Fruit fly (Drosophila melanogaster) whole organism, embryonic: ENCODE measurements around the gene CG2247.

Experiments used
- CG12219 ChIP-seq: fragments of 200-800 bp; sonication (Bioruptor generic); optimal IDR thresholded peaks from 3 replicates; lab custom pipeline; 2018; ENCODE audit warnings: missing biosample characterization, mild to moderate bottlenecking, missing genetic modification characterization
- CG12391 ChIP-seq: fragments of 200-800 bp; sonication (Bioruptor generic); optimal IDR thresholded peaks from 3 replicates; lab custom pipeline; 2018; ENCODE audit warnings: missing biosample characterization, mild to moderate bottlenecking, missing genetic modification characterization, moderate library complexity
- CG14014 ChIP-seq: fragments of 200-800 bp; sonication (Bioruptor generic); IDR thresholded peaks from 2 replicates; pipeline ENCODE4 v1.3.6; 2022; ENCODE audit warnings: missing biosample characterization, missing genetic modification characterization
- CG14050 ChIP-seq: fragments of 200-800 bp; sonication (Bioruptor generic); IDR thresholded peaks from 3 replicates; pipeline ENCODE4 v1.3.6; 2022; ENCODE audit warnings: missing biosample characterization, missing genetic modification characterization
- CG15601 ChIP-seq: fragments of 200-800 bp; sonication (Bioruptor generic); optimal IDR thresholded peaks from 3 replicates; lab custom pipeline; 2019; ENCODE audit warnings: missing biosample characterization, mild to moderate bottlenecking, missing genetic modification characterization, moderate library complexity
- CG16815 ChIP-seq: fragments of 200-800 bp; sonication (Bioruptor generic); optimal IDR thresholded peaks from 3 replicates; lab custom pipeline; 2017; ENCODE audit warnings: missing biosample characterization, mild to moderate bottlenecking, missing genetic modification characterization
- CG2712 ChIP-seq: fragments of 200-800 bp; optimal IDR thresholded peaks from 3 replicates; lab custom pipeline; 2019; ENCODE audit warnings: missing biosample characterization, mild to moderate bottlenecking, missing genetic modification characterization, moderate library complexity
- CG3726 ChIP-seq: fragments of 200-800 bp; sonication (Bioruptor generic); IDR thresholded peaks from 3 replicates; pipeline ENCODE4, ENCODE4 v1.3.6; 2022; ENCODE audit warnings: missing biosample characterization, missing genetic modification characterization
- CG3995 ChIP-seq: fragments of 200-800 bp; sonication (Bioruptor generic); optimal IDR thresholded peaks from 3 replicates; lab custom pipeline; 2016; ENCODE audit warnings: missing biosample characterization, missing genetic modification characterization
- CG4282 ChIP-seq: fragments of 200-800 bp; sonication (Bioruptor generic); optimal IDR thresholded peaks from 2 replicates; lab custom pipeline; 2016; ENCODE audit warnings: missing biosample characterization, missing genetic modification characterization
- CG4730 ChIP-seq: fragments of 200-800 bp; sonication (Bioruptor generic); IDR thresholded peaks from 2 replicates; pipeline ENCODE4 v1.3.6; 2022; ENCODE audit warnings: missing biosample characterization, missing genetic modification characterization
- CG7987 ChIP-seq: fragments of 200-800 bp; sonication (Bioruptor generic); optimal IDR thresholded peaks from 2 replicates; lab custom pipeline; 2018; ENCODE audit warnings: missing biosample characterization, mild to moderate bottlenecking, missing genetic modification characterization, moderate library complexity
- CG8765 ChIP-seq: fragments of 200-800 bp; sonication (Bioruptor generic); IDR thresholded peaks from 2 replicates; pipeline ENCODE4 v1.3.6; 2022; ENCODE audit warnings: missing biosample characterization, missing genetic modification characterization
- CG9932 ChIP-seq: fragments of 200-800 bp; sonication (Bioruptor generic); IDR thresholded peaks from 2 replicates; pipeline ENCODE4 v1.3.6; 2022; ENCODE audit warnings: missing biosample characterization, missing genetic modification characterization
- CHES-1-like ChIP-seq: fragments of 200-800 bp; sonication (Bioruptor generic); optimal IDR thresholded peaks from 2 replicates; lab custom pipeline; 2016; ENCODE audit warnings: missing biosample characterization, missing genetic modification characterization
- Dp ChIP-seq: fragments of 200-800 bp; sonication (Bioruptor generic); optimal IDR thresholded peaks from 2 replicates; lab custom pipeline; 2018; ENCODE audit warnings: missing biosample characterization, mild to moderate bottlenecking, missing genetic modification characterization, moderate library complexity
- Gug ChIP-seq: fragments of 200-800 bp; sonication (Bioruptor generic); IDR thresholded peaks from 4 replicates; pipeline ENCODE4 v1.3.6; 2022; ENCODE audit warnings: missing biosample characterization, missing genetic modification characterization
- Hsf ChIP-seq: fragments of 200-800 bp; sonication (Bioruptor generic); optimal IDR thresholded peaks from 3 replicates; lab custom pipeline; 2016; ENCODE audit warnings: missing biosample characterization, missing genetic modification characterization
- Lim3 ChIP-seq: fragments of 200-800 bp; sonication (Bioruptor generic); IDR thresholded peaks from 2 replicates; pipeline ENCODE4 v1.3.6; 2022; ENCODE audit warnings: missing biosample characterization, missing genetic modification characterization
- NC2α ChIP-seq: fragments of 200-800 bp; sonication (Bioruptor generic); optimal IDR thresholded peaks from 2 replicates; lab custom pipeline; 2016; ENCODE audit warnings: missing biosample characterization, missing genetic modification characterization
- Neu2 ChIP-seq: fragments of 200-800 bp; sonication (Bioruptor generic); optimal IDR thresholded peaks from 3 replicates; lab custom pipeline; 2016; ENCODE audit warnings: missing biosample characterization, missing genetic modification characterization, borderline replicate concordance
- Taf1 ChIP-seq: fragments of 200-800 bp; sonication (Bioruptor generic); IDR thresholded peaks from 2 replicates; pipeline ENCODE4 v1.3.6; 2022; ENCODE audit warnings: missing biosample characterization, missing genetic modification characterization
- al ChIP-seq: fragments of 200-800 bp; sonication (Bioruptor generic); IDR thresholded peaks from 2 replicates; pipeline ENCODE4 v1.3.6; 2022; ENCODE audit warnings: missing biosample characterization, missing genetic modification characterization
- cad ChIP-seq: fragments of >200 bp; optimal IDR thresholded peaks from 2 replicates; lab custom pipeline; 2017; ENCODE audit warnings: missing biosample characterization, missing genetic modification characterization
- chif ChIP-seq, 2 experiments: fragments of 200-800 bp; sonication (Bioruptor generic); optimal IDR thresholded peaks; 3 replicates each; lab custom pipeline; 2016; ENCODE audit warnings: missing biosample characterization in 2 of 2, missing genetic modification characterization in 2 of 2
- crol ChIP-seq: fragments of 200-800 bp; sonication (Bioruptor generic); IDR thresholded peaks from 2 replicates; pipeline ENCODE4 v1.3.6; 2022; ENCODE audit warnings: missing biosample characterization, missing genetic modification characterization
- crp ChIP-seq, 2 experiments: fragments of 200-800 bp; sonication (Bioruptor generic); optimal IDR thresholded peaks; 2 replicates in 1 of 2; 3 replicates in 1 of 2; lab custom pipeline; 2017; ENCODE audit warnings: missing biosample characterization in 2 of 2, missing genetic modification characterization in 2 of 2, mild to moderate bottlenecking in 1 of 2, moderate library complexity in 1 of 2
- cwo ChIP-seq: fragments of 200-800 bp; sonication (Bioruptor generic); optimal IDR thresholded peaks from 3 replicates; lab custom pipeline; 2017; ENCODE audit warnings: missing biosample characterization, missing genetic modification characterization, mild to moderate bottlenecking, moderate library complexity, missing genetic modification reagents
- danr ChIP-seq: fragments of 200-800 bp; sonication (Bioruptor generic); IDR thresholded peaks from 2 replicates; pipeline ENCODE4 v1.3.6; 2022; ENCODE audit warnings: missing biosample characterization, missing genetic modification characterization
- dm ChIP-seq: fragments of 200-800 bp; sonication (Bioruptor generic); optimal IDR thresholded peaks from 3 replicates; lab custom pipeline; 2016; ENCODE audit warnings: missing biosample characterization, missing genetic modification characterization
- dmrt11E ChIP-seq: fragments of 200-800 bp; sonication (Bioruptor generic); optimal IDR thresholded peaks from 3 replicates; lab custom pipeline; 2018; ENCODE audit warnings: missing biosample characterization, mild to moderate bottlenecking, missing genetic modification characterization, moderate library complexity
- eve ChIP-seq, 2 experiments: fragments of >200 bp; optimal IDR thresholded peaks; 2 replicates each; lab custom pipeline; 2017; ENCODE audit warnings: missing biosample characterization in 2 of 2, missing genetic modification characterization in 2 of 2
- exex ChIP-seq: fragments of 200-800 bp; sonication (Bioruptor generic); optimal IDR thresholded peaks from 4 replicates; lab custom pipeline; 2018; ENCODE audit warnings: missing biosample characterization, mild to moderate bottlenecking, missing genetic modification characterization, moderate library complexity
- fd102C ChIP-seq: fragments of 200-800 bp; sonication (Bioruptor generic); optimal IDR thresholded peaks from 2 replicates; lab custom pipeline; 2018; ENCODE audit warnings: missing biosample characterization, mild to moderate bottlenecking, missing genetic modification characterization, moderate library complexity
- h ChIP-seq: fragments of >200 bp; optimal IDR thresholded peaks from 2 replicates; lab custom pipeline; 2017
- her ChIP-seq: fragments of 200-800 bp; sonication (Bioruptor generic); optimal IDR thresholded peaks from 2 replicates; lab custom pipeline; 2016; ENCODE audit warnings: missing biosample characterization, missing genetic modification characterization
- nerfin-2 ChIP-seq: fragments of 200-800 bp; sonication (Bioruptor generic); IDR thresholded peaks from 2 replicates; pipeline ENCODE4 v1.3.6; 2022; ENCODE audit warnings: missing biosample characterization, missing genetic modification characterization; ENCODE audit not compliant: partially characterized antibody
- onecut ChIP-seq: fragments of 200-800 bp; sonication (Bioruptor generic); IDR thresholded peaks from 2 replicates; pipeline ENCODE4 v1.3.6; 2022; ENCODE audit warnings: missing biosample characterization, missing genetic modification characterization
- org-1 ChIP-seq: fragments of 200-800 bp; sonication (Bioruptor generic); optimal IDR thresholded peaks from 2 replicates; lab custom pipeline; 2017; ENCODE audit warnings: missing biosample characterization, missing genetic modification characterization
- psq ChIP-seq: fragments of 200-800 bp; sonication (Bioruptor generic); optimal IDR thresholded peaks from 2 replicates; lab custom pipeline; 2017; ENCODE audit warnings: missing biosample characterization, missing genetic modification characterization
- pum ChIP-seq: fragments of 200-800 bp; sonication (Bioruptor generic); optimal IDR thresholded peaks from 2 replicates; lab custom pipeline; 2016; ENCODE audit warnings: missing biosample characterization, missing genetic modification characterization
- row ChIP-seq: fragments of 200-800 bp; sonication (Bioruptor generic); IDR thresholded peaks from 3 replicates; pipeline ENCODE4 v1.3.6; 2022; ENCODE audit warnings: missing biosample characterization, missing genetic modification characterization
- salm ChIP-seq: fragments of 200-800 bp; sonication (Bioruptor generic); optimal IDR thresholded peaks from 2 replicates; lab custom pipeline; 2018; ENCODE audit warnings: missing biosample characterization, mild to moderate bottlenecking, missing genetic modification characterization
- sens ChIP-seq: fragments of 200-800 bp; sonication (Bioruptor generic); peaks from one replicate; lab custom pipeline; 2016; ENCODE audit warnings: missing biosample characterization, missing genetic modification characterization
- seq ChIP-seq: fragments of 200-800 bp; sonication (Bioruptor generic); IDR thresholded peaks from 2 replicates; pipeline ENCODE4 v1.3.6; 2022; ENCODE audit warnings: missing biosample characterization, missing genetic modification characterization
- stwl ChIP-seq: fragments of 200-800 bp; sonication (Bioruptor generic); optimal IDR thresholded peaks from 3 replicates; lab custom pipeline; 2018; ENCODE audit warnings: missing biosample characterization, mild to moderate bottlenecking, missing genetic modification characterization, moderate library complexity
- tgo ChIP-seq: fragments of 200-800 bp; sonication (Bioruptor generic); IDR thresholded peaks from 3 replicates; pipeline ENCODE4 v1.3.6; 2022; ENCODE audit warnings: missing biosample characterization, missing genetic modification characterization
- tna ChIP-seq: fragments of 200-800 bp; sonication (Bioruptor generic); IDR thresholded peaks from 2 replicates; pipeline ENCODE4 v1.3.6; 2022; ENCODE audit warnings: missing biosample characterization, missing genetic modification characterization; ENCODE audit not compliant: partially characterized antibody
- twi ChIP-seq: fragments of 200-800 bp; optimal IDR thresholded peaks from 2 replicates; lab custom pipeline; 2019; ENCODE audit warnings: missing biosample characterization, mild to moderate bottlenecking, missing genetic modification characterization, moderate library complexity
- vfl ChIP-seq: fragments of 200-800 bp; sonication (Bioruptor generic); optimal IDR thresholded peaks from 2 replicates; lab custom pipeline; 2016; ENCODE audit warnings: missing biosample characterization, missing genetic modification characterization

Gene CG2247

dm6 chrX:11580200-11580840, 31.1 kb downstream of the CG2247 start, which contains the start of gene nod (continued):
- peak; percentile 64 for TF ChIP-seq row (GFP tag; lab: Robert Waterston, UW)
- TF ChIP-seq CG3726 (GFP tag; lab: Robert Waterston, UW): 0 out of 3 replicates have a peak, but pooled peaks have one; percentile 48
- no peak for TF ChIP-seq CG15601
- peak; percentile 72 for TF ChIP-seq CG9932 (GFP tag; lab: Robert Waterston, UW)
- TF ChIP-seq pum (GFP tag; lab: Kevin White, UChicago): peak; percentile 51
- TF ChIP-seq CG2712: peak; percentile 65
- peak; percentile 68 for TF ChIP-seq Hsf (GFP tag; lab: Kevin White, UChicago)
- TF ChIP-seq exex (tag; lab: Kevin White, UChicago): peak; percentile 65
- TF ChIP-seq vfl (GFP tag; lab: Kevin White, UChicago): peak; percentile 17
- peak; percentile 82 for TF ChIP-seq Dp (GFP tag; lab: Kevin White, UChicago)
- TF ChIP-seq CG16815: no peak
- no peak for TF ChIP-seq CG4282 (GFP tag; lab: Kevin White, UChicago)
- peak; percentile 31 for TF ChIP-seq dm
- TF ChIP-seq CHES-1-like (GFP tag; lab: Kevin White, UChicago): peak; percentile 51
- peak; percentile 41 for TF ChIP-seq NC2α (GFP tag; lab: Kevin White, UChicago)
- peak; percentile 34 for TF ChIP-seq dmrt11E (tag; lab: Kevin White, UChicago)
- peak; percentile 36 for TF ChIP-seq Neu2 (GFP tag; lab: Kevin White, UChicago)
- peak; percentile 44; the same call in 1 of the 2 replicates for TF ChIP-seq CG4730 (GFP tag; lab: Robert Waterston, UW)
- TF ChIP-seq stwl (tag; lab: Kevin White, UChicago): peak; percentile 66
- peak; percentile 63 for TF ChIP-seq CG12391
- TF ChIP-seq nerfin-2: no peak
- TF ChIP-seq CG14014 (GFP tag; lab: Robert Waterston, UW): peak; percentile 62; the same call in 1 of the 2 replicates
- no peak for TF ChIP-seq h (lab: Kevin White, UChicago)
- TF ChIP-seq CG7987 (GFP tag; lab: Kevin White, UChicago): peak; percentile 11
- peak; percentile 21 to 52 for TF ChIP-seq chif (GFP tag; optimal IDR thresholded peaks at IDR 0.05; lab: Kevin White, UChicago)
- no peak for TF ChIP-seq CG8765 (GFP tag; lab: Robert Waterston, UW)
- TF ChIP-seq crol (GFP tag; lab: Robert Waterston, UW): no peak
- TF ChIP-seq salm: peak; percentile 31
- TF ChIP-seq tna (GFP tag; lab: Robert Waterston, UW): peak; percentile 38; the same call in 1 of the 2 replicates
- 0 out of 2 replicates have a peak, but pooled peaks have one; percentile 17 for TF ChIP-seq danr
- peak; percentile 47; the same call in 1 of the 2 replicates for TF ChIP-seq al
- peak; percentile 73 for TF ChIP-seq her
- peak; percentile 28 for TF ChIP-seq CG12219 (GFP tag; lab: Kevin White, UChicago)
- peak; percentile 36; the same call in 1 of the 4 replicates for TF ChIP-seq Gug (GFP tag; lab: Robert Waterston, UW)
- TF ChIP-seq Lim3 (GFP tag; lab: Robert Waterston, UW): 0 out of 2 replicates have a peak, but pooled peaks have one; percentile 11
- peak; percentile 15; the same call in 1 of the 2 replicates for TF ChIP-seq seq (GFP tag; lab: Robert Waterston, UW)
- 0 out of 2 replicates have a peak, but pooled peaks have one; percentile 26 for TF ChIP-seq onecut (GFP tag; lab: Robert Waterston, UW)
- TF ChIP-seq eve (GFP tag; optimal IDR thresholded peaks at IDR 0.05; lab: Kevin White, UChicago): no peak
- TF ChIP-seq crp (GFP tag; optimal IDR thresholded peaks at IDR 0.05; lab: Kevin White, UChicago): no peak
- no peak for TF ChIP-seq psq
- peak; percentile 88 for TF ChIP-seq sens
- TF ChIP-seq twi (tag; lab: Kevin White, UChicago): no peak
- TF ChIP-seq cad (GFP tag; lab: Kevin White, UChicago): no peak
- TF ChIP-seq cwo (GFP tag; lab: Kevin White, UChicago): peak; percentile 46
- peak; percentile 60 for TF ChIP-seq org-1 (GFP tag; lab: Kevin White, UChicago)
- TF ChIP-seq CG14050 (GFP tag; lab: Robert Waterston, UW): peak; percentile 28; the same call in 1 of the 3 replicates
- TF ChIP-seq Taf1: no peak
- TF ChIP-seq CG3995 (GFP tag; lab: Kevin White, UChicago): no peak
- no peak for TF ChIP-seq fd102C (GFP tag; lab: Kevin White, UChicago)
- TF ChIP-seq tgo (GFP tag; lab: Robert Waterston, UW): peak; percentile 52; the same call in 1 of the 3 replicates
